Fruit fly (Drosophila melanogaster) whole organism, embryonic: ENCODE measurements around the gene CG8526.

Source experiments
- Asciz ChIP-seq: fragments of 200-800 bp; sonication (Bioruptor generic); optimal IDR thresholded peaks from 2 replicates; lab custom pipeline; 2017; ENCODE audit warnings: missing biosample characterization, mild to moderate bottlenecking, missing genetic modification characterization, missing genetic modification reagents
- CG10321 ChIP-seq: fragments of 200-800 bp; sonication (Bioruptor generic); IDR thresholded peaks from 2 replicates; pipeline ENCODE4 v1.3.6; 2022; ENCODE audit warnings: missing biosample characterization, missing genetic modification characterization
- CG10565 ChIP-seq: fragments of 200-800 bp; sonication (Bioruptor generic); optimal IDR thresholded peaks from 3 replicates; lab custom pipeline; 2016; ENCODE audit warnings: missing biosample characterization, mild to moderate bottlenecking, missing genetic modification characterization
- CG11504 ChIP-seq: fragments of 200-800 bp; sonication (Bioruptor generic); optimal IDR thresholded peaks from 3 replicates; lab custom pipeline; 2019; ENCODE audit warnings: missing biosample characterization, mild to moderate bottlenecking, missing genetic modification characterization, moderate library complexity
- CG11560 ChIP-seq: fragments of 200-800 bp; sonication (Bioruptor generic); IDR thresholded peaks from 3 replicates; pipeline ENCODE4 v1.3.6; 2022; ENCODE audit warnings: missing biosample characterization, missing genetic modification characterization
- CG11696 ChIP-seq: fragments of 200-800 bp; sonication (Bioruptor generic); IDR thresholded peaks from 2 replicates; pipeline ENCODE4 v1.3.6; 2022; ENCODE audit warnings: missing biosample characterization, missing genetic modification characterization
- CG14050 ChIP-seq: fragments of 200-800 bp; sonication (Bioruptor generic); IDR thresholded peaks from 3 replicates; pipeline ENCODE4 v1.3.6; 2022; ENCODE audit warnings: missing biosample characterization, missing genetic modification characterization
- CG15696 ChIP-seq: fragments of 200-800 bp; sonication (Bioruptor generic); optimal IDR thresholded peaks from 2 replicates; lab custom pipeline; 2019; ENCODE audit warnings: missing biosample characterization, mild to moderate bottlenecking, missing genetic modification characterization, moderate library complexity
- CG1602 ChIP-seq: fragments of 200-800 bp; sonication (Bioruptor generic); optimal IDR thresholded peaks from 3 replicates; lab custom pipeline; 2016; ENCODE audit warnings: missing biosample characterization, missing genetic modification characterization
- CG17385 ChIP-seq: fragments of 200-800 bp; sonication (Bioruptor generic); optimal IDR thresholded peaks from 3 replicates; lab custom pipeline; 2018; ENCODE audit warnings: missing biosample characterization, mild to moderate bottlenecking, missing genetic modification characterization
- CG3407 ChIP-seq: fragments of 200-800 bp; sonication (Bioruptor generic); optimal IDR thresholded peaks from 2 replicates; lab custom pipeline; 2018; ENCODE audit warnings: missing biosample characterization, mild to moderate bottlenecking, missing genetic modification characterization
- CG4707 ChIP-seq: fragments of 200-800 bp; sonication (Bioruptor generic); optimal IDR thresholded peaks from 2 replicates; lab custom pipeline; 2018; ENCODE audit warnings: missing biosample characterization, mild to moderate bottlenecking, missing genetic modification characterization, moderate library complexity
- CG6813 ChIP-seq: fragments of 200-800 bp; sonication (Bioruptor generic); optimal IDR thresholded peaks from 2 replicates; lab custom pipeline; 2017; ENCODE audit warnings: missing biosample characterization, missing genetic modification characterization, mild to moderate bottlenecking, moderate library complexity, missing genetic modification reagents
- CG6854 ChIP-seq: fragments of 200-800 bp; sonication (Bioruptor generic); optimal IDR thresholded peaks from 3 replicates; lab custom pipeline; 2017; ENCODE audit warnings: missing biosample characterization, mild to moderate bottlenecking, missing genetic modification characterization
- CG7786 ChIP-seq: fragments of 200-800 bp; sonication (Bioruptor generic); optimal IDR thresholded peaks from 2 replicates; lab custom pipeline; 2016; ENCODE audit warnings: missing biosample characterization, missing genetic modification characterization
- CG8388 ChIP-seq: fragments of 200-800 bp; sonication (Bioruptor generic); optimal IDR thresholded peaks from 2 replicates; lab custom pipeline; 2019; ENCODE audit warnings: missing biosample characterization, mild to moderate bottlenecking, missing genetic modification characterization, moderate library complexity
- Dbx ChIP-seq: fragments of 200-800 bp; sonication (Bioruptor generic); IDR thresholded peaks from 3 replicates; pipeline ENCODE4 v1.3.6; 2022; ENCODE audit warnings: missing biosample characterization, missing genetic modification characterization
- Drgx ChIP-seq: fragments of 200-800 bp; sonication (Bioruptor generic); IDR thresholded peaks from 2 replicates; pipeline ENCODE4 v1.3.6; 2022; ENCODE audit warnings: missing biosample characterization, missing genetic modification characterization
- HLH3B ChIP-seq: fragments of 200-800 bp; sonication (Bioruptor generic); IDR thresholded peaks from 2 replicates; pipeline ENCODE4 v1.3.6; 2022; ENCODE audit warnings: missing biosample characterization, missing genetic modification characterization
- MESR4 ChIP-seq: fragments of 200-800 bp; sonication (Bioruptor generic); optimal IDR thresholded peaks from 2 replicates; lab custom pipeline; 2018; ENCODE audit warnings: missing biosample characterization, mild to moderate bottlenecking, missing genetic modification characterization, moderate library complexity
- NfI ChIP-seq: fragments of 200-800 bp; sonication (Bioruptor generic); optimal IDR thresholded peaks from 3 replicates; lab custom pipeline; 2018; ENCODE audit warnings: missing biosample characterization, mild to moderate bottlenecking, missing genetic modification characterization, moderate library complexity
- Rx ChIP-seq: fragments of 200-800 bp; sonication (Bioruptor generic); IDR thresholded peaks from 2 replicates; pipeline ENCODE4 v1.3.6; 2022; ENCODE audit warnings: missing biosample characterization, missing genetic modification characterization
- Scr ChIP-seq: fragments of 200-800 bp; sonication (Bioruptor generic); IDR thresholded peaks from 2 replicates; pipeline ENCODE4 v1.3.6; 2022; ENCODE audit warnings: missing biosample characterization, missing genetic modification characterization; ENCODE audit not compliant: partially characterized antibody
- Sin3A ChIP-seq: fragments of >200 bp; optimal IDR thresholded peaks from 2 replicates; lab custom pipeline; 2018
- Xbp1 ChIP-seq: fragments of 200-800 bp; sonication (Bioruptor generic); optimal IDR thresholded peaks from 3 replicates; lab custom pipeline; 2016; ENCODE audit warnings: missing biosample characterization, mild to moderate bottlenecking, missing genetic modification characterization
- YL-1 ChIP-seq: fragments of 200-800 bp; sonication (Bioruptor generic); optimal IDR thresholded peaks from 3 replicates; lab custom pipeline; 2017; ENCODE audit warnings: missing biosample characterization, mild to moderate bottlenecking, missing genetic modification characterization
- ara ChIP-seq: fragments of 200-800 bp; sonication (Bioruptor generic); IDR thresholded peaks from 2 replicates; pipeline ENCODE4 v1.3.6; 2022; ENCODE audit warnings: missing biosample characterization, missing genetic modification characterization
- bab2 ChIP-seq: fragments of 200-800 bp; sonication (Bioruptor generic); optimal IDR thresholded peaks from 2 replicates; lab custom pipeline; 2016; ENCODE audit warnings: missing biosample characterization, missing genetic modification characterization
- cwo ChIP-seq: fragments of 200-800 bp; sonication (Bioruptor generic); optimal IDR thresholded peaks from 3 replicates; lab custom pipeline; 2017; ENCODE audit warnings: missing biosample characterization, missing genetic modification characterization, mild to moderate bottlenecking, moderate library complexity, missing genetic modification reagents
- dm ChIP-seq: fragments of 200-800 bp; sonication (Bioruptor generic); optimal IDR thresholded peaks from 3 replicates; lab custom pipeline; 2016; ENCODE audit warnings: missing biosample characterization, missing genetic modification characterization
- dmrt99B ChIP-seq: fragments of 200-800 bp; sonication (Bioruptor generic); optimal IDR thresholded peaks from 2 replicates; lab custom pipeline; 2018; ENCODE audit warnings: missing biosample characterization, mild to moderate bottlenecking, missing genetic modification characterization, moderate library complexity
- eyg ChIP-seq: fragments of 200-800 bp; sonication (Bioruptor generic); optimal IDR thresholded peaks from 3 replicates; lab custom pipeline; 2016; ENCODE audit warnings: missing biosample characterization, missing genetic modification characterization
- fd96Cb ChIP-seq: fragments of 200-800 bp; sonication (Bioruptor generic); optimal IDR thresholded peaks from 2 replicates; lab custom pipeline; 2018; ENCODE audit warnings: missing biosample characterization, mild to moderate bottlenecking, missing genetic modification characterization, moderate library complexity
- ftz-f1 ChIP-seq: fragments of 200-800 bp; sonication (Bioruptor generic); optimal IDR thresholded peaks from 2 replicates; lab custom pipeline; 2016; ENCODE audit warnings: missing biosample characterization, missing genetic modification characterization
- gsb ChIP-seq: fragments of 200-800 bp; sonication (Bioruptor generic); IDR thresholded peaks from 2 replicates; pipeline ENCODE4 v1.3.6; 2022; ENCODE audit warnings: missing biosample characterization, missing genetic modification characterization
- hkb ChIP-seq, 2 experiments: fragments of 200-800 bp in 1 of 2; fragments of >200 bp in 1 of 2; sonication (Bioruptor generic) in 1 of 2; IDR thresholded peaks in 1 of 2; optimal IDR thresholded peaks in 1 of 2; 2 replicates each; pipeline versions ENCODE4 v1.3.6 to Lab custom; 2017 to 2022; ENCODE audit warnings: missing biosample characterization in 1 of 2, missing genetic modification characterization in 1 of 2
- kah ChIP-seq: fragments of 200-800 bp; sonication (Bioruptor generic); optimal IDR thresholded peaks from 2 replicates; lab custom pipeline; 2018; ENCODE audit warnings: missing biosample characterization, mild to moderate bottlenecking, missing genetic modification characterization
- knrl ChIP-seq: fragments of 200-800 bp; sonication (Bioruptor generic); IDR thresholded peaks from 3 replicates; pipeline ENCODE4 v1.3.6; 2022; ENCODE audit warnings: missing biosample characterization, missing genetic modification characterization; ENCODE audit not compliant: partially characterized antibody
- luna ChIP-seq: fragments of 200-800 bp; sonication (Bioruptor generic); optimal IDR thresholded peaks from 2 replicates; lab custom pipeline; 2016; ENCODE audit warnings: missing biosample characterization, missing genetic modification characterization
- pros ChIP-seq: fragments of 200-800 bp; sonication (Bioruptor generic); optimal IDR thresholded peaks from 3 replicates; lab custom pipeline; 2019; ENCODE audit warnings: missing biosample characterization, mild to moderate bottlenecking, missing genetic modification characterization, moderate library complexity
- scrt ChIP-seq: fragments of 200-800 bp; sonication (Bioruptor generic); optimal IDR thresholded peaks from 2 replicates; lab custom pipeline; 2018; ENCODE audit warnings: missing biosample characterization, mild to moderate bottlenecking, missing genetic modification characterization, moderate library complexity
- sd ChIP-seq: fragments of 200-800 bp; sonication (Bioruptor generic); optimal IDR thresholded peaks from 3 replicates; lab custom pipeline; 2018; ENCODE audit warnings: missing biosample characterization, mild to moderate bottlenecking, missing genetic modification characterization, moderate library complexity
- seq ChIP-seq: fragments of 200-800 bp; sonication (Bioruptor generic); IDR thresholded peaks from 2 replicates; pipeline ENCODE4 v1.3.6; 2022; ENCODE audit warnings: missing biosample characterization, missing genetic modification characterization
- sim ChIP-seq: fragments of 200-800 bp; sonication (Bioruptor generic); IDR thresholded peaks from 2 replicates; pipeline ENCODE4 v1.3.6; 2022; ENCODE audit warnings: missing biosample characterization, missing genetic modification characterization
- tna ChIP-seq: fragments of 200-800 bp; sonication (Bioruptor generic); IDR thresholded peaks from 2 replicates; pipeline ENCODE4 v1.3.6; 2022; ENCODE audit warnings: missing biosample characterization, missing genetic modification characterization; ENCODE audit not compliant: partially characterized antibody
- usp ChIP-seq: fragments of >200 bp; optimal IDR thresholded peaks from 2 replicates; lab custom pipeline; 2017; ENCODE audit warnings: missing biosample characterization, missing genetic modification characterization
- wdn ChIP-seq: fragments of 200-800 bp; sonication (Bioruptor generic); IDR thresholded peaks from 2 replicates; pipeline ENCODE4 v1.3.6; 2022; ENCODE audit warnings: missing biosample characterization, missing genetic modification characterization
- wor ChIP-seq: fragments of 200-800 bp; sonication (Bioruptor generic); IDR thresholded peaks from 2 replicates; pipeline ENCODE4 v1.3.6; 2022; ENCODE audit warnings: missing biosample characterization, missing genetic modification characterization
- zen ChIP-seq: fragments of 200-800 bp; sonication (Bioruptor generic); optimal IDR thresholded peaks from 3 replicates; lab custom pipeline; 2018; ENCODE audit warnings: missing biosample characterization, mild to moderate bottlenecking, missing genetic modification characterization, moderate library complexity
- zfh2 ChIP-seq: fragments of 200-800 bp; sonication (Bioruptor generic); optimal IDR thresholded peaks from 2 replicates; lab custom pipeline; 2016; ENCODE audit warnings: missing biosample characterization, missing genetic modification characterization

CG8526 gene

dm6 chr3R:9777941-9778360 is 23.1 kb upstream of the CG8526 start, which contains the start of gene RpS29 (continued):
- peak; percentile 95 for TF ChIP-seq knrl (GFP tag; lab: Robert Waterston, UW)
- TF ChIP-seq CG6854 (GFP tag; lab: Kevin White, UChicago), result peak; percentile 66
- TF ChIP-seq NfI (GFP tag; lab: Kevin White, UChicago), result peak; percentile 87
- peak; percentile 93 for TF ChIP-seq Dbx (GFP tag; lab: Robert Waterston, UW)
- TF ChIP-seq CG4707 (GFP tag; lab: Kevin White, UChicago), result no peak
- peak; percentile 86 for TF ChIP-seq tna (GFP tag; lab: Robert Waterston, UW)
- TF ChIP-seq Sin3A (lab: Kevin White, UChicago), result peak; percentile 87
- peak; percentile 82 for TF ChIP-seq CG6813 (GFP tag; lab: Kevin White, UChicago)
- no peak for TF ChIP-seq CG10565 (GFP tag; lab: Kevin White, UChicago)
- peak; percentile 91 for TF ChIP-seq Scr (GFP tag; lab: Robert Waterston, UW)
- TF ChIP-seq wdn, result peak; percentile 56; the same call in 1 of the 2 replicates
- no peak for TF ChIP-seq CG11696 (GFP tag; lab: Robert Waterston, UW)
- 0 out of 2 replicates have a peak, but pooled peaks have one; percentile 33 for TF ChIP-seq Drgx (GFP tag; lab: Robert Waterston, UW)
- no peak for TF ChIP-seq usp
- peak; percentile 73 for TF ChIP-seq HLH3B (GFP tag; lab: Robert Waterston, UW)
- TF ChIP-seq Xbp1 (GFP tag; lab: Kevin White, UChicago), result peak; percentile 85
- no peak for TF ChIP-seq wor (GFP tag; lab: Robert Waterston, UW)
- peak; percentile 99 for TF ChIP-seq YL-1 (GFP tag; lab: Kevin White, UChicago)
- no peak for TF ChIP-seq hkb (optimal IDR thresholded peaks at IDR 0.05; lab: Kevin White, UChicago)
- TF ChIP-seq hkb (GFP tag; IDR thresholded peaks at IDR 0.05; lab: Robert Waterston, UW), result peak; percentile 52
- TF ChIP-seq CG1602 (GFP tag; lab: Kevin White, UChicago), result peak; percentile 64
- TF ChIP-seq eyg (GFP tag; lab: Kevin White, UChicago), result peak; percentile 70
- peak; percentile 45 for TF ChIP-seq kah
- no peak for TF ChIP-seq sim
- no peak for TF ChIP-seq pros (GFP tag; lab: Kevin White, UChicago)
- TF ChIP-seq bab2 (GFP tag; lab: Kevin White, UChicago), result peak; percentile 86
- peak; percentile 77 for TF ChIP-seq gsb (GFP tag; lab: Robert Waterston, UW)
- peak; percentile 88 for TF ChIP-seq luna (GFP tag; lab: Kevin White, UChicago)
- peak; percentile 87 for TF ChIP-seq zfh2
- TF ChIP-seq CG3407, result peak; percentile 48
- TF ChIP-seq seq, result no peak; the same call in 1 of the 2 replicates
- peak; percentile 73 for TF ChIP-seq Rx (GFP tag; lab: Robert Waterston, UW)
- TF ChIP-seq fd96Cb (tag; lab: Kevin White, UChicago), result peak; percentile 8
- TF ChIP-seq dmrt99B (tag; lab: Kevin White, UChicago), result peak; percentile 44
- peak; percentile 54; the same call in 1 of the 2 replicates for TF ChIP-seq CG10321 (GFP tag; lab: Robert Waterston, UW)
- peak; percentile 73 for TF ChIP-seq scrt
- TF ChIP-seq MESR4 (GFP tag; lab: Kevin White, UChicago), result peak; percentile 99
- TF ChIP-seq Asciz (GFP tag; lab: Kevin White, UChicago), result peak; percentile 71
- peak; percentile 74; the same call in 2 of the 3 replicates for TF ChIP-seq CG11560 (tag; lab: Robert Waterston, UW)
- peak; percentile 60 for TF ChIP-seq CG14050 (GFP tag; lab: Robert Waterston, UW)
- TF ChIP-seq CG17385 (GFP tag; lab: Kevin White, UChicago), result peak; percentile 54
- peak; percentile 74 for TF ChIP-seq ftz-f1 (GFP tag; lab: Kevin White, UChicago)
- TF ChIP-seq zen, result peak; percentile 39
- peak; percentile 44 for TF ChIP-seq sd (tag; lab: Kevin White, UChicago)
- peak; percentile 52 for TF ChIP-seq CG8388 (GFP tag; lab: Kevin White, UChicago)
- peak; percentile 86 for TF ChIP-seq CG7786 (GFP tag; lab: Kevin White, UChicago)
- peak; percentile 60; the same call in 1 of the 2 replicates for TF ChIP-seq ara
- TF ChIP-seq CG11504, result peak; percentile 67
- peak; percentile 97 for TF ChIP-seq dm (GFP tag; lab: Kevin White, UChicago)
- peak; percentile 58 for TF ChIP-seq CG15696 (tag; lab: Kevin White, UChicago)
- TF ChIP-seq cwo, result peak; percentile 48
